Worm (Caenorhabditis elegans) whole organism, early embryonic: ENCODE measurements around the gene F45D3.1.

Experiments used
- B0310.2 ChIP-seq: sonication (generic microtip); optimal IDR thresholded peaks from 2 replicates; lab custom pipeline; 2016; ENCODE audit warnings: mild to moderate bottlenecking, missing genetic modification characterization, missing compliant biosample characterization
- F13C5.2 ChIP-seq: sonication (generic microtip); optimal IDR thresholded peaks from 2 replicates; lab custom pipeline; 2017; ENCODE audit warnings: mild to moderate bottlenecking, missing genetic modification characterization, inconsistent platforms, missing compliant biosample characterization
- aly-1 ChIP-seq: sonication (generic microtip); optimal IDR thresholded peaks from 2 replicates; lab custom pipeline; 2016; ENCODE audit warnings: missing genetic modification characterization, missing compliant biosample characterization
- ama-1 ChIP-seq: fragments of 150-350 bp; optimal IDR thresholded peaks from 2 replicates; lab custom pipeline; 2014
- ceh-13 ChIP-seq: fragments of 200-800 bp; sonication (Bioruptor generic); optimal IDR thresholded peaks from 2 replicates; lab custom pipeline; 2018; ENCODE audit warnings: mild to moderate bottlenecking, missing genetic modification characterization, missing compliant biosample characterization
- ceh-36 ChIP-seq: sonication (generic microtip); optimal IDR thresholded peaks from 2 replicates; lab custom pipeline; 2016; ENCODE audit warnings: missing genetic modification characterization, inconsistent platforms, missing compliant biosample characterization
- ets-7 ChIP-seq: sonication (generic microtip); optimal IDR thresholded peaks from 2 replicates; lab custom pipeline; 2016; ENCODE audit warnings: missing genotype, missing genetic modification characterization, missing compliant biosample characterization
- flt-1 ChIP-seq: fragments of 200-800 bp; sonication (Bioruptor generic); IDR thresholded peaks from 2 replicates; pipeline ENCODE4 v1.3.6; 2022; ENCODE audit warnings: missing genetic modification characterization, missing compliant biosample characterization
- hmbx-1 ChIP-seq: sonication (generic microtip); optimal IDR thresholded peaks from 2 replicates; lab custom pipeline; 2016; ENCODE audit warnings: mild to moderate bottlenecking, missing genetic modification characterization, missing compliant biosample characterization
- hmg-4 ChIP-seq: fragments of 200-800 bp; sonication (Bioruptor generic); optimal IDR thresholded peaks from 2 replicates; lab custom pipeline; 2018; ENCODE audit warnings: mild to moderate bottlenecking, missing genetic modification characterization, missing compliant biosample characterization
- hnd-1 ChIP-seq: sonication (generic microtip); optimal IDR thresholded peaks from 2 replicates; lab custom pipeline; 2016; ENCODE audit warnings: missing genetic modification characterization, missing compliant biosample characterization
- pes-1 ChIP-seq: fragments of 200-800 bp; sonication (Bioruptor generic); IDR thresholded peaks from 2 replicates; pipeline ENCODE4 v1.3.6; 2022; ENCODE audit warnings: missing genetic modification reagents, missing genetic modification characterization, missing compliant biosample characterization
- scrt-1 ChIP-seq: fragments of 200-800 bp; sonication (Bioruptor generic); IDR thresholded peaks from 2 replicates; pipeline ENCODE4 v1.3.6; 2022; ENCODE audit warnings: missing genetic modification characterization, missing compliant biosample characterization
- sea-1 ChIP-seq: fragments of 200-800 bp; sonication (Bioruptor generic); conservative IDR thresholded peaks from 2 replicates; pipeline ENCODE4 v1.3.6; 2022; ENCODE audit warnings: missing genetic modification characterization, missing compliant biosample characterization
- tbx-11 ChIP-seq: fragments of 200-800 bp; sonication (Bioruptor generic); IDR thresholded peaks from 2 replicates; pipeline ENCODE4 v1.3.6; 2022; ENCODE audit warnings: missing genetic modification characterization, missing compliant biosample characterization
- tbx-37 ChIP-seq: fragments of 200-800 bp; sonication (Bioruptor generic); conservative IDR thresholded peaks from 2 replicates; pipeline ENCODE4 v1.3.6; 2022; ENCODE audit warnings: missing genetic modification reagents, missing genetic modification characterization, missing compliant biosample characterization
- tra-4 ChIP-seq: sonication (generic microtip); optimal IDR thresholded peaks from 2 replicates; lab custom pipeline; 2017; ENCODE audit warnings: missing genetic modification characterization, missing compliant biosample characterization

The F45D3.1 gene

DNA sequence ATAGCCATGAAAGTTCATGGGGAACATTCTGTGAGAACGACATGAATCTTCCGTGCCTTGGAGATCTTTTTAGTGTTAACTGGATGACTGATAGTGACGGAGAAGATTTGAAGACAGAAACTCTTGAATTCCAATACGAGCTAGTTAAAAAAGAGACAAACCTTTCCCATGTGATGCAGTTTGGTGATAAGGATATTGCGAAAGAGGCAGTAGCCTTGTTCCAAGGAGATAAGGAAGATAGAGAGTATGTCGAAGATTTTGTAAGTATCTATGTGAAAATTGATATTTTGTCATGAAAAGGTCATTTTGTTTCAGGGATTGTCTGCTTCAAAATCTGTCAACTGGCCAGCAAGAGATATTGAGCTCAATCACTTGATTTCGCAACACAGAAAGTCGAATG is 13.0 kb upstream of the F45D3.1 start:
- TF ChIP-seq ama-1, result no peak
- no peak for TF ChIP-seq tbx-11 (GFP tag; lab: Robert Waterston, UW)
- no peak for TF ChIP-seq tra-4 (tag; lab: Kevin White, UChicago)
- no peak for TF ChIP-seq scrt-1 (GFP tag; lab: Robert Waterston, UW)
- TF ChIP-seq ets-7 (tag; lab: Kevin White, UChicago), result no peak
- no peak for TF ChIP-seq sea-1 (GFP tag; lab: Robert Waterston, UW)
- no peak for TF ChIP-seq aly-1 (tag; lab: Kevin White, UChicago)
- TF ChIP-seq pes-1, result no peak

DNA sequence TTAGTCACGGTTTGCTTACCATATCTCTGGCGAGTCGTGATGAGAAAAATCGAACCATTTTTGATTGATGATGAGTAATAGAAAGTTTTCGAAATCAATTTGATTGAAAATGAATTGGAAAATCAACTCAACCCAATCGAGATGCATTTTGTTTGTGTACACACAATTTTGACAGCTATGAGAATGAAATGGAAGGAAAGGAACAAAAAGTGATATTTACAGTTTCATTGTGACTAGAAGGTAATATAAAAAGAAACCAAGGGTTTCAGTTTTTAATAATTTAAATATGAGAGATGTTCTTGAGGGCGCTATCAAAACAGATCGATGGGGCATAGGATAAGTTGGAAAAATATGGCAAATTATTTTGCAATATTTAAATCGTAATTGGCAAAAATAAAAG is 9.7 kb upstream of the F45D3.1 start, which contains the start of gene cal-1:
Gene cal-1, minus strand, starts transcription at position 101 of the 400 bp plus-strand sequence.
- TF ChIP-seq tra-4 (tag; lab: Kevin White, UChicago), result no peak
- TF ChIP-seq pes-1, result no peak
- no peak for TF ChIP-seq ceh-13 (GFP tag; lab: Kevin White, UChicago)
- no peak for TF ChIP-seq sea-1 (GFP tag; lab: Robert Waterston, UW)
- TF ChIP-seq scrt-1 (GFP tag; lab: Robert Waterston, UW), result no peak
- TF ChIP-seq tbx-11 (GFP tag; lab: Robert Waterston, UW), result no peak
- no peak for TF ChIP-seq hmbx-1 (tag; lab: Kevin White, UChicago)
- no peak for TF ChIP-seq ceh-36 (tag; lab: Kevin White, UChicago)
- no peak for TF ChIP-seq hmg-4 (GFP tag; lab: Kevin White, UChicago)
- TF ChIP-seq B0310.2 (tag; lab: Kevin White, UChicago), result no peak
- TF ChIP-seq tbx-37, result no peak
- TF ChIP-seq hnd-1, result no peak
- no peak for TF ChIP-seq F13C5.2
- TF ChIP-seq aly-1 (tag; lab: Kevin White, UChicago), result no peak

DNA sequence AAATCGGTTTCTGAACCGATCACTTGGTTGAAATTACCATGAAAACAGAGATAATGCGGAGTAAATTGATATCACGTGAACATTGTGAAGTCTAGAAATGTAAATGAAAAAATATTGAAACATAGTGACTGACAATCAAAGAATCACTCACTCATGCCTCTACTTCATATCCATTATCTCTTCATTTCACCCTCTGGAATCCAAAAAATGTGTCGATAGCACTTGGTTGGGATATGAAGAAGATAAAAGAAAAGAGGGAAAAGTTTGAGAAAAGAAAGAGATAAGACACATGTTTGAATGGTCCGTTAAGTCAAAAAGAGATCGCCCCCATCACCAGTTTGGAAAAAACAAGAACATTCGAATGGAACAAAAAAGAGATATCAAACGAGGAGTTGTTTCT is 9.1 kb upstream of the F45D3.1 start:
- TF ChIP-seq ceh-13 (GFP tag; lab: Kevin White, UChicago) (no peak), tbx-37 (no peak), pes-1 (no peak), tbx-11 (GFP tag; lab: Robert Waterston, UW) (no peak), flt-1 (GFP tag; lab: Robert Waterston, UW) (no peak), tra-4 (tag; lab: Kevin White, UChicago) (no peak), hmg-4 (GFP tag; lab: Kevin White, UChicago) (no peak), F13C5.2 (no peak), aly-1 (tag; lab: Kevin White, UChicago) (no peak), hmbx-1 (tag; lab: Kevin White, UChicago) (no peak), ets-7 (tag; lab: Kevin White, UChicago) (no peak), ama-1 (no peak), sea-1 (GFP tag; lab: Robert Waterston, UW) (no peak)

DNA sequence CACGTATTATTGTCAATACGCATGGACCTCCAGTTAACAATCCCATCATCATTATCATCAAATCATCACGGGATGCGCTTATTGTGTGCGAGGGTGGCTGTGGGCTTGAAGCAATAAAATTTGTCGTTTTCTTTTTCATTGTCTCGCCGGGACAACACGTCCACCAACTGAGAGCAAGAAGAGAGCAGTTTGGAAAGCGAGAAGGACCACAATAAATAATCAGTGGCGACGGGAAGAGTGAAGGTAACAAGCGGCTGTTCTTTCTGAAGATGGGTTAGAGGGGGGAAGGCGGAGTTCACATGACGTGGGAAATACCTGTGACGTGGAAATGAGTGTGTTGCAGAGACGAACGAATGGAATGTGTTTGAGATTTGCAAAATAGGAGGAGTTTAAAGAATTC is 8.1 kb upstream of the F45D3.1 start:
- TF ChIP-seq hnd-1, result no peak
- TF ChIP-seq B0310.2 (tag; lab: Kevin White, UChicago), result no peak
- TF ChIP-seq flt-1 (GFP tag; lab: Robert Waterston, UW), result no peak

DNA sequence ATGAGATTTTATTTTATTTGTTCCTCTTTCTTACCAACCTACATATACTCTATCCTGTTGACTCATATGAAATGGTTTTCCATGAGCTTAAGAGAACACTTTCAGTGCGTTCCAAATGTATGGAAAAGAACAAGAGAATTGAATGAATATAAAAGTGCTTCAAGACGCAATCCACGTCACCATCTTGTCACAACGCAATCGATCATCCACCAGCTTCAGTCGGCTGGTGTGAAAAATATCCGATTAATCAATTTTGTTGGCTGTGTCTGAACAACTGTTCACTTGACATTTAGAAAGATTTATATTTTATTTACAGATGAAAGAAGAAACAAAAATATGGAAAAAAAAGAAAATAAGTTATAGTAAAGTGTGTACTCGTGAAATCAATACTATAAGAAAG is 3.5 kb upstream of the F45D3.1 start:
- TF ChIP-seq ama-1 (no peak), ceh-13 (GFP tag; lab: Kevin White, UChicago) (no peak), hmg-4 (GFP tag; lab: Kevin White, UChicago) (no peak), tra-4 (tag; lab: Kevin White, UChicago) (no peak), pes-1 (no peak), B0310.2 (tag; lab: Kevin White, UChicago) (no peak), flt-1 (GFP tag; lab: Robert Waterston, UW) (no peak), F13C5.2 (no peak), tbx-11 (GFP tag; lab: Robert Waterston, UW) (no peak), aly-1 (tag; lab: Kevin White, UChicago) (no peak), tbx-37 (no peak), sea-1 (GFP tag; lab: Robert Waterston, UW) (no peak), hnd-1 (no peak), ceh-36 (tag; lab: Kevin White, UChicago) (no peak), hmbx-1 (tag; lab: Kevin White, UChicago) (no peak), scrt-1 (GFP tag; lab: Robert Waterston, UW) (no peak)

DNA sequence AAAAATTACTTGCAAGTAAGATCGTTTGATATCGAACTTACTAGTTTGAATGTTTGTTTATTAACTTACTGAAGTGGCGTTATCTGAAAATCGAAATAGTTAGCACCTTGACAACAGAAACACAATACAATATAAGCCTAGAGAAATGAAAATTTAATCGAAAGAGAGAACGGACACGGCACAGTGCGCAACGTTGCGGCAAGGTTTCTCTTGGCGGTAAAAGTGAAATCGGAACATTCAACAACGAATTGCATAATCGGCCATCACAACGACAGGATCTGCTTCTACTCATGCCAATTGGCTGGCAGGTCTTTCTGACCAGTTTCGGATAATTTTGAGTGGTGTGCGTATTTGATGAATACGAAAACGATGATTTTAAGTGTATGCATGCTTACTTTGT is 1.3 kb upstream of the F45D3.1 start, which contains the start of gene dyf-4:
Gene dyf-4, minus strand, starts transcription at position 213 of the 400 bp plus-strand sequence.
- TF ChIP-seq flt-1 (GFP tag; lab: Robert Waterston, UW), result no peak
- no peak for TF ChIP-seq tbx-37
- no peak for TF ChIP-seq ets-7 (tag; lab: Kevin White, UChicago)
- no peak for TF ChIP-seq sea-1 (GFP tag; lab: Robert Waterston, UW)
- no peak for TF ChIP-seq pes-1
- TF ChIP-seq tbx-11 (GFP tag; lab: Robert Waterston, UW), result no peak
- TF ChIP-seq B0310.2 (tag; lab: Kevin White, UChicago), result no peak
- no peak for TF ChIP-seq hmbx-1 (tag; lab: Kevin White, UChicago)
- TF ChIP-seq hnd-1, result no peak
- TF ChIP-seq hmg-4 (GFP tag; lab: Kevin White, UChicago), result no peak
- TF ChIP-seq aly-1 (tag; lab: Kevin White, UChicago), result no peak
- no peak for TF ChIP-seq F13C5.2
- TF ChIP-seq scrt-1 (GFP tag; lab: Robert Waterston, UW), result no peak
- no peak for TF ChIP-seq tra-4 (tag; lab: Kevin White, UChicago)
- no peak for TF ChIP-seq ceh-13 (GFP tag; lab: Kevin White, UChicago)

DNA sequence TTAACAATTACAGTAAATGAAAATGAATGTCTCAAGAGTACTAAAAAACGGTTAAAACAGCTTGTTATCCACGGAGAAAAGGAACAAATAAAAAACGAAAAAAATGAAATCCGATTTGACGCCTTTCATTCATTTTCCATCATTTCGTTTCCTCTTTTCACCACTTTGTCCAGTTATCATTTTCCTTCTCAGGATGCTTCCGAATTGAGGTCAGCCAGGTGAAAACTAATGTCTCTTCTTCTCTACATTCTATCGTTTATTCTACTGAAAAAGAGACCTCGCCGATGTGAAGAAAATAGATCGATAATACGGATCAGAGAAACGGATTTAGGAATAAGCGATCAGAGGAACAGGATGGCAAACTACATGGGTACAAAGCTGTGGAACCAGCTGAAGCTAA is 734 bp upstream of the F45D3.1 start:
- TF ChIP-seq ets-7 (tag; lab: Kevin White, UChicago) (no peak), ceh-13 (GFP tag; lab: Kevin White, UChicago) (no peak), tbx-37 (no peak), F13C5.2 (no peak), flt-1 (GFP tag; lab: Robert Waterston, UW) (no peak), hmg-4 (GFP tag; lab: Kevin White, UChicago) (no peak), hmbx-1 (tag; lab: Kevin White, UChicago) (no peak), ama-1 (no peak), pes-1 (no peak), tbx-11 (GFP tag; lab: Robert Waterston, UW) (no peak), hnd-1 (no peak), scrt-1 (GFP tag; lab: Robert Waterston, UW) (no peak), sea-1 (GFP tag; lab: Robert Waterston, UW) (no peak), ceh-36 (tag; lab: Kevin White, UChicago) (no peak), B0310.2 (tag; lab: Kevin White, UChicago) (no peak), aly-1 (tag; lab: Kevin White, UChicago) (no peak), tra-4 (tag; lab: Kevin White, UChicago) (no peak)
